Fruit fly (Drosophila melanogaster) whole organism, pupa: ENCODE measurements around the gene CG7164.

Experiments
- CG10348 ChIP-seq: fragments of 200-800 bp; sonication (Bioruptor generic); IDR thresholded peaks from 2 replicates; pipeline ENCODE4 v1.3.6; 2022; ENCODE audit warnings: missing biosample characterization, missing genetic modification characterization
- CG12605 ChIP-seq: fragments of 200-800 bp; sonication (Bioruptor generic); IDR thresholded peaks from 2 replicates; pipeline ENCODE4 v1.3.6; 2022; ENCODE audit warnings: missing biosample characterization, missing genetic modification characterization
- CG13204 ChIP-seq: fragments of 200-800 bp; sonication (Bioruptor generic); optimal IDR thresholded peaks from 2 replicates; lab custom pipeline; 2018; ENCODE audit warnings: missing biosample characterization, mild to moderate bottlenecking, missing genetic modification characterization, moderate library complexity
- CG14655 ChIP-seq: fragments of 200-800 bp; sonication (Bioruptor generic); optimal IDR thresholded peaks from 3 replicates; lab custom pipeline; 2017; ENCODE audit warnings: mild to moderate bottlenecking, missing biosample characterization, missing genetic modification reagents, missing genetic modification characterization
- CG15710 ChIP-seq: fragments of 200-800 bp; sonication (Bioruptor generic); optimal IDR thresholded peaks from 2 replicates; lab custom pipeline; 2018; ENCODE audit warnings: missing biosample characterization, mild to moderate bottlenecking, missing genetic modification characterization, moderate library complexity
- CG17806 ChIP-seq: fragments of 200-800 bp; sonication (Bioruptor generic); optimal IDR thresholded peaks from 2 replicates; lab custom pipeline; 2018; ENCODE audit warnings: missing biosample characterization, mild to moderate bottlenecking, missing genetic modification characterization, moderate library complexity
- CG32121 ChIP-seq: fragments of 200-800 bp; sonication (Bioruptor generic); IDR thresholded peaks from 2 replicates; pipeline ENCODE4 v1.3.6; 2022; ENCODE audit warnings: missing biosample characterization, missing genetic modification characterization
- CG34367 ChIP-seq: fragments of 200-800 bp; sonication (Bioruptor generic); optimal IDR thresholded peaks from 2 replicates; lab custom pipeline; 2018; ENCODE audit warnings: missing biosample characterization, mild to moderate bottlenecking, missing genetic modification characterization
- CG4496 ChIP-seq: fragments of 200-800 bp; sonication (Bioruptor generic); IDR thresholded peaks from 3 replicates; pipeline ENCODE4 v1.3.6; 2022; ENCODE audit warnings: missing biosample characterization, missing genetic modification characterization
- CG8159 ChIP-seq: fragments of 200-800 bp; sonication (Bioruptor generic); optimal IDR thresholded peaks from 3 replicates; lab custom pipeline; 2018; ENCODE audit warnings: missing biosample characterization, mild to moderate bottlenecking, missing genetic modification characterization, moderate library complexity
- CG8301 ChIP-seq: fragments of 200-800 bp; sonication (Bioruptor generic); optimal IDR thresholded peaks from 2 replicates; lab custom pipeline; 2018; ENCODE audit warnings: missing biosample characterization, mild to moderate bottlenecking, missing genetic modification characterization
- CG9948 ChIP-seq: fragments of 200-800 bp; sonication (Bioruptor generic); optimal IDR thresholded peaks from 2 replicates; lab custom pipeline; 2018; ENCODE audit warnings: missing biosample characterization, mild to moderate bottlenecking, missing genetic modification characterization, moderate library complexity
- D1 ChIP-seq: fragments of 200-800 bp; sonication (Bioruptor generic); optimal IDR thresholded peaks from 2 replicates; lab custom pipeline; 2018; ENCODE audit warnings: missing biosample characterization, mild to moderate bottlenecking, missing genetic modification characterization, moderate library complexity
- EcR ChIP-seq: fragments of 200-800 bp; sonication (Bioruptor generic); optimal IDR thresholded peaks from 3 replicates; lab custom pipeline; 2019; ENCODE audit warnings: missing biosample characterization, missing genetic modification characterization, mild to moderate bottlenecking, moderate library complexity, missing genetic modification reagents
- Ets98B ChIP-seq: fragments of 200-800 bp; sonication (Bioruptor generic); IDR thresholded peaks from 2 replicates; pipeline ENCODE4 v1.3.6; 2022; ENCODE audit warnings: missing biosample characterization, missing genetic modification characterization
- Pif1A ChIP-seq: fragments of 200-800 bp; sonication (Bioruptor generic); optimal IDR thresholded peaks from 3 replicates; lab custom pipeline; 2016; ENCODE audit warnings: missing biosample characterization, missing genetic modification characterization
- Pif1B ChIP-seq: fragments of 200-800 bp; sonication (Bioruptor generic); optimal IDR thresholded peaks from 3 replicates; lab custom pipeline; 2016; ENCODE audit warnings: missing biosample characterization, missing genetic modification characterization
- Snoo ChIP-seq: fragments of 200-800 bp; sonication (Bioruptor generic); optimal IDR thresholded peaks from 3 replicates; lab custom pipeline; 2017; ENCODE audit warnings: missing biosample characterization, mild to moderate bottlenecking, missing genetic modification characterization, inconsistent platforms
- fd96Ca ChIP-seq: fragments of 200-800 bp; sonication (Bioruptor generic); IDR thresholded peaks from 3 replicates; pipeline ENCODE4 v1.3.6; 2022; ENCODE audit warnings: missing biosample characterization, missing genetic modification characterization
- gl ChIP-seq: fragments of 200-800 bp; sonication (Bioruptor generic); optimal IDR thresholded peaks from 2 replicates; lab custom pipeline; 2018; ENCODE audit warnings: missing biosample characterization, mild to moderate bottlenecking, missing genetic modification characterization
- rn ChIP-seq: fragments of 200-800 bp; sonication (Bioruptor generic); IDR thresholded peaks from 2 replicates; pipeline ENCODE4 v1.3.6; 2022; ENCODE audit warnings: missing biosample characterization, missing genetic modification characterization

The CG7164 gene

dm6 chr2L:7767328-7767727 lies 13.9 kb upstream of the CG7164 start, which contains the start of gene CG7191:
Gene CG7191, plus strand, starts transcription at chr2L:7767628.
- TF ChIP-seq CG34367 (tag; lab: Kevin White, UChicago), result no peak
- no peak for TF ChIP-seq Pif1B (GFP tag; lab: Kevin White, UChicago)
- no peak for TF ChIP-seq fd96Ca
- TF ChIP-seq CG32121 (GFP tag; lab: Robert Waterston, UW), result no peak
- TF ChIP-seq CG4496 (GFP tag; lab: Robert Waterston, UW), result no peak
- no peak for TF ChIP-seq CG8159 (tag; lab: Kevin White, UChicago)
- no peak for TF ChIP-seq Snoo (tag; lab: Kevin White, UChicago)
- TF ChIP-seq Pif1A (GFP tag; lab: Kevin White, UChicago), result no peak
- TF ChIP-seq CG15710 (tag; lab: Kevin White, UChicago), result no peak
- no peak for TF ChIP-seq Ets98B
- no peak for TF ChIP-seq CG14655 (GFP tag; lab: Kevin White, UChicago)
- no peak for TF ChIP-seq CG13204
- TF ChIP-seq CG17806 (tag; lab: Kevin White, UChicago), result no peak
- no peak for TF ChIP-seq D1 (tag; lab: Kevin White, UChicago)
- TF ChIP-seq gl (tag; lab: Kevin White, UChicago), result no peak
- TF ChIP-seq CG12605 (GFP tag; lab: Robert Waterston, UW), result no peak
- no peak for TF ChIP-seq EcR (GFP tag; lab: Kevin White, UChicago)

DNA sequence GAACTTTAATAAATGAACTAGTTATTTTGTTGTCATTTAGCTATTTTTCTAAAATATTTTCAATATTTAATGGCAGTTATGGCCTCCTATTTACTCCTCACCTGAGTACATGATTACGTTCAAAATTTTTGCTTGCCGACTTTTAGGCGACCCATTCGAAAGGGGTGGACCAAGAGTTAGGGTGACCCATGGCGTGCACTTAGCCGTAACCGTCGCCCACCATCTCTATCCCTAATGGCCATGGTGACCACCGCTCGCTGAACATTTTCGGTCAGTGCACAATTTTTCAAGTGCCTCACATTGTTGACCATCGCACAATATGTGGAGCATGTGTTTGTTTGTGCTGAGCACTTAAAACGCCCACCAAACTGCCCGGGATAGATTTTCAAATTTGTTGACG lies 9.4 kb upstream of the CG7164 start:
- no peak for TF ChIP-seq Pif1B (GFP tag; lab: Kevin White, UChicago)
- TF ChIP-seq Pif1A (GFP tag; lab: Kevin White, UChicago), result no peak
- peak; percentile 81 for TF ChIP-seq CG8159 (tag; lab: Kevin White, UChicago)
- TF ChIP-seq D1 (tag; lab: Kevin White, UChicago), result no peak
- TF ChIP-seq CG8301 (tag; lab: Kevin White, UChicago), result no peak
- TF ChIP-seq Ets98B, result no peak
- no peak for TF ChIP-seq gl (tag; lab: Kevin White, UChicago)

dm6 chr2L:7775260-7775659 lies 6.0 kb upstream of the CG7164 start:
- TF ChIP-seq CG13204, result no peak
- no peak for TF ChIP-seq CG9948
- no peak for TF ChIP-seq CG32121 (GFP tag; lab: Robert Waterston, UW)
- TF ChIP-seq CG14655 (GFP tag; lab: Kevin White, UChicago), result no peak
- TF ChIP-seq CG8301 (tag; lab: Kevin White, UChicago), result no peak
- no peak for TF ChIP-seq CG34367 (tag; lab: Kevin White, UChicago)
- no peak for TF ChIP-seq CG15710 (tag; lab: Kevin White, UChicago)
- no peak for TF ChIP-seq CG8159 (tag; lab: Kevin White, UChicago)
- TF ChIP-seq EcR (GFP tag; lab: Kevin White, UChicago), result no peak
- TF ChIP-seq Pif1B (GFP tag; lab: Kevin White, UChicago), result no peak
- TF ChIP-seq CG12605 (GFP tag; lab: Robert Waterston, UW), result no peak
- TF ChIP-seq gl (tag; lab: Kevin White, UChicago), result no peak
- no peak for TF ChIP-seq fd96Ca
- no peak for TF ChIP-seq CG4496 (GFP tag; lab: Robert Waterston, UW)
- no peak for TF ChIP-seq rn (GFP tag; lab: Robert Waterston, UW)
- TF ChIP-seq Pif1A (GFP tag; lab: Kevin White, UChicago), result no peak
- TF ChIP-seq D1 (tag; lab: Kevin White, UChicago), result no peak
- no peak for TF ChIP-seq Ets98B
- no peak for TF ChIP-seq CG17806 (tag; lab: Kevin White, UChicago)
- TF ChIP-seq, all 21 proteins: peak for 0

DNA sequence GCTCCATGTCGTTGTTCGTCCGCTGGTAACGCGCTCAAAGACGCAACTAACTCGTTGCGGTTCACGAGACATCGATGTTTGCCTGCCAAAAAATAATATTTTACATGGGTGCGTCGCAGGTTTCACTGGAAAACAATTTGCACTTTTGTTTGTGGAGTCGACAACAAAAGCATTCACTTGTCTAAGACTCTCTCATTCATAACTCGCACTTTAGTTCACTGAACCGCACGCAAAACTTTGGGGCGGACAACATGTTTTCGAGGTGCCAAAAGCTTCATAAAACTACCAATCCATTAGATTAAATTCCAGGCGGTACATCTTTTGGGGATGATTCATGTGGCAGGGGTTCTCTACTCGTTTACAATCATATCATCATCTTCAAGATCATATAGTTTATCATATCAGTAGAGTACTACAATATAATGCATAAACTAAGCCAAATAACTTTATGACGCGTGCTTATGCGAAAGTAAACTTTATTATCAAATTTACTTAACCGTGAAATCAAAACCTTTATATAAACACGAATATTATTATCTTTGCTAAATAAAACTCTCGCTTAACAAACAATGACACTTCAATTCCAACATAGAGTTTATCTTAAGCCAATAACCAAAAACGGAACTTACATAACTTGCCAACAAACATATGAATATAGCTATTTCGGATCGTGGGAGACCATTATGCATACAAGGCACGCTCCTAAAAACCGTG lies 3.1 kb upstream of the CG7164 start, which contains the start of gene CG7179:
CG7179 (minus strand) TSS at position 51 of the 714 bp plus-strand sequence.
- TF ChIP-seq CG8159 (tag; lab: Kevin White, UChicago), result no peak
- TF ChIP-seq CG32121 (GFP tag; lab: Robert Waterston, UW), result no peak

- TF ChIP-seq CG9948, result no peak
- TF ChIP-seq CG8159 (tag; lab: Kevin White, UChicago), result no peak
- TF ChIP-seq Pif1B (GFP tag; lab: Kevin White, UChicago), result no peak
- TF ChIP-seq, all 21 proteins: peak for 0
Observed at dm6 chr2L:7779785-7780184, 1.5 kb upstream of the CG7164 start, which contains the start of gene Uro. Gene Uro, plus strand, starts transcription at chr2L:7780085.

DNA sequence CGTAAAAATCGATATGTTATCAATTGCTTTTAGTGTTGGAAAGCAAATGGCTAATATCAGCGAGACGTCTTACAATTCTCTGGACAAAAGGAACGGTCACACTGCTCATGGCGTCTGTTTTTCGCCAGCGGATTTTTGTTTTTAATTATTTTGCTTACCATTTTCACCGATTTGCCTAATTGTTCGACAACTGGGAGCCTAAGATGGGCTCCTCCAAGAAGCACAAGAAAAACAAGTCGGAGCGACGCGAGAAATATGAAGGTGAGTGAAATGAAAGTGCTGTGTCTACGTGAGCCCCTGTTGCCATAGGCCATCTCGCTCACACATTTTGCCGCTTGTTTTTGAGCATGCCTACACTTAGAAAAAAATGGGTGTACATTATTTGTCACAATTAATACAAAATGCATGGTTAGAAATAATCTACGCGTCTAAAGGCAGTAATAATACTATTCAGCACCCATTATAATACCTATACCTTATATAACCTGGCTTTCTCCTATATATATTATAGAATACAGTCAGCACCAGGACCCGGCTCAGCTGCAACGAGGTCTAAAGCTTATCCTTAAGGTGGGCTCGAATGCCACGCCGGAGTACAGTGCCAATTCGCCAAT lies 1.6 kb downstream of the CG7164 start, which contains the start of gene Brd7-9:
Brd7-9 (plus strand) TSS at position 78 of the 614 bp plus-strand sequence.
- TF ChIP-seq CG9948 (no peak), CG8301 (tag; lab: Kevin White, UChicago) (peak; percentile 80), CG4496 (GFP tag; lab: Robert Waterston, UW) (peak; percentile 91), CG17806 (tag; lab: Kevin White, UChicago) (no peak), CG15710 (tag; lab: Kevin White, UChicago) (no peak), CG14655 (GFP tag; lab: Kevin White, UChicago) (peak; percentile 80), CG13204 (no peak), D1 (tag; lab: Kevin White, UChicago) (no peak), Pif1A (GFP tag; lab: Kevin White, UChicago) (peak; percentile 80), CG10348 (no peak), CG12605 (GFP tag; lab: Robert Waterston, UW) (peak; percentile 82), Ets98B (peak; percentile 86), fd96Ca (peak; percentile 74), CG32121 (GFP tag; lab: Robert Waterston, UW) (peak; percentile 79), rn (GFP tag; lab: Robert Waterston, UW) (0 out of 2 replicates have a peak, but pooled peaks have one; percentile 7), EcR (GFP tag; lab: Kevin White, UChicago) (no peak), Snoo (tag; lab: Kevin White, UChicago) (no peak), CG8159 (tag; lab: Kevin White, UChicago) (peak; percentile 68), Pif1B (GFP tag; lab: Kevin White, UChicago) (peak; percentile 79), gl (tag; lab: Kevin White, UChicago) (peak; percentile 51), CG34367 (tag; lab: Kevin White, UChicago) (peak; percentile 59)
